Worm (Caenorhabditis elegans) whole organism, late embryonic: Measurements from ENCODE around the gene Y75B8A.44.

ENCODE experiments used
- ceh-14 ChIP-seq: sonication (generic microtip); optimal IDR thresholded peaks from 2 replicates; lab custom pipeline; 2016; ENCODE audit warnings: missing genotype, missing genetic modification characterization, missing compliant biosample characterization
- elt-2 ChIP-seq: sonication (generic microtip); optimal IDR thresholded peaks from 2 replicates; lab custom pipeline; 2016; ENCODE audit warnings: missing genetic modification reagents, missing genetic modification characterization, missing compliant biosample characterization

DNA sequence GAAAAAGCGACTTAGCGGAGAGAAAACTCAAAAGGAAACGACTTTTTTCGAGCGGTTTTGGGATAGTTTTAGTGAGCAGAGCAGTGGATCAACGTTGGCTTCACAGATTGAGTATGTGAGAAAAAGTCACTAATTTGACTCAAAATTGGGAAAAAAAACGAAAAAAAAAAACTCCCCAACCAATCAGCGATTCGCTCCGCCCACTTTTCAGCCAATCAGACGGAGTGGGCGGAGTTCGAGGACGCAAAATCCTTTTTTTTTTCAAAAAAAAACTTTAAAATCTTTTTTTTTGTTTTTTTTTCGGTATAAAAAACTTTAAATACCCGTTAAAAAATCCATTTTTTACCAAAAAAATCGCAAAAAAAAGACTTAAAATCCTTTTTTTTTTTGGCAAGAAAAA is 26.5 kb downstream of the Y75B8A.44 start:
- no peak for TF ChIP-seq ceh-14
- no peak for TF ChIP-seq elt-2 (tag; lab: Kevin White, UChicago)
